Worm (Caenorhabditis elegans) whole organism, L4 larva: ENCODE results near the gene Y38E10A.22.

Source experiments
- ama-1 ChIP-seq: fragments of 150-350 bp; optimal IDR thresholded peaks from 2 replicates; lab custom pipeline; 2014; ENCODE audit warnings: inconsistent platforms, mixed read lengths
- daf-12 ChIP-seq: fragments of 150-350 bp; optimal IDR thresholded peaks from 2 replicates; lab custom pipeline; 2014; ENCODE audit warnings: missing biosample characterization, missing genetic modification reagents, missing genetic modification characterization
- nhr-42 ChIP-seq: fragments of 200-800 bp; sonication (Bioruptor generic); IDR thresholded peaks from 2 replicates; pipeline ENCODE4 v1.3.6; 2022; ENCODE audit warnings: missing genetic modification characterization, missing compliant biosample characterization
- pha-4 ChIP-seq, 2 experiments: fragments of 150-350 bp in 1 of 2; fragments of 200-800 bp in 1 of 2; sonication (Bioruptor generic) in 1 of 2; IDR thresholded peaks in 1 of 2; optimal IDR thresholded peaks in 1 of 2; 2 replicates each; pipeline versions ENCODE4 v1.3.6 to Lab custom; 2014 to 2022; ENCODE audit warnings: missing genetic modification characterization in 2 of 2, missing genetic modification reagents in 2 of 2, missing biosample characterization in 1 of 2, missing compliant biosample characterization in 1 of 2
- snpc-1.2 ChIP-seq: fragments of 200-800 bp; sonication (Bioruptor generic); IDR thresholded peaks from 2 replicates; pipeline ENCODE4 v1.3.6; 2022; ENCODE audit warnings: missing genetic modification reagents, missing genetic modification characterization, missing compliant biosample characterization

DNA sequence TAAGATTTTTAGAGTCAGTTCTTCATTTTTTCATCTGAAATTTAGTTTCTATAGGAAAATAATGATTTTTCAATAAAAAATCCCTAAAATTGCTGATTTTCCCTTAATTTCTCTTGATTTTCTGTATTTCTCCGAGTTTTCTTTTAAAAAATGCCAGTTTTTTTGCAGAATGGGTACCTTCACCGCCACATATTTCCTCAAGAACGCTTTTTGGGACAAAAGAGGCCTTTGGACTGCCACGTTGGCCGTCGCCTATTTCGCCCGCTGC, 1.2 kb upstream of the Y38E10A.22 start, which contains the start of gene Y38E10A.24:
- TF ChIP-seq nhr-42 (GFP tag; lab: Robert Waterston, UW) (no peak), ama-1 (lab: Kevin White, UChicago) (no peak), snpc-1.2 (GFP tag; lab: Robert Waterston, UW) (no peak), daf-12 (no peak), pha-4 (GFP tag; IDR thresholded peaks at IDR 0.05; lab: Robert Waterston, UW) (no peak), pha-4 (tag; optimal IDR thresholded peaks at IDR 0.05; lab: Kevin White, UChicago) (no peak)
